Fruit fly (Drosophila melanogaster) whole organism, pupa: Measurements from ENCODE around the gene CG6126.
A peak's percentile ranks its signal among the peaks of the same experiment; 100 is the strongest.

Experiments used
- CG10348 ChIP-seq: fragments of 200-800 bp; sonication (Bioruptor generic); IDR thresholded peaks from 2 replicates; pipeline ENCODE4 v1.3.6; 2022; ENCODE audit warnings: missing biosample characterization, missing genetic modification characterization
- CG12605 ChIP-seq: fragments of 200-800 bp; sonication (Bioruptor generic); IDR thresholded peaks from 2 replicates; pipeline ENCODE4 v1.3.6; 2022; ENCODE audit warnings: missing biosample characterization, missing genetic modification characterization
- CG13204 ChIP-seq: fragments of 200-800 bp; sonication (Bioruptor generic); optimal IDR thresholded peaks from 2 replicates; lab custom pipeline; 2018; ENCODE audit warnings: missing biosample characterization, mild to moderate bottlenecking, missing genetic modification characterization, moderate library complexity
- CG14655 ChIP-seq: fragments of 200-800 bp; sonication (Bioruptor generic); optimal IDR thresholded peaks from 3 replicates; lab custom pipeline; 2017; ENCODE audit warnings: mild to moderate bottlenecking, missing biosample characterization, missing genetic modification reagents, missing genetic modification characterization
- CG15710 ChIP-seq: fragments of 200-800 bp; sonication (Bioruptor generic); optimal IDR thresholded peaks from 2 replicates; lab custom pipeline; 2018; ENCODE audit warnings: missing biosample characterization, mild to moderate bottlenecking, missing genetic modification characterization, moderate library complexity
- CG17806 ChIP-seq: fragments of 200-800 bp; sonication (Bioruptor generic); optimal IDR thresholded peaks from 2 replicates; lab custom pipeline; 2018; ENCODE audit warnings: missing biosample characterization, mild to moderate bottlenecking, missing genetic modification characterization, moderate library complexity
- CG32121 ChIP-seq: fragments of 200-800 bp; sonication (Bioruptor generic); IDR thresholded peaks from 2 replicates; pipeline ENCODE4 v1.3.6; 2022; ENCODE audit warnings: missing biosample characterization, missing genetic modification characterization
- CG34367 ChIP-seq: fragments of 200-800 bp; sonication (Bioruptor generic); optimal IDR thresholded peaks from 2 replicates; lab custom pipeline; 2018; ENCODE audit warnings: missing biosample characterization, mild to moderate bottlenecking, missing genetic modification characterization
- CG4496 ChIP-seq: fragments of 200-800 bp; sonication (Bioruptor generic); IDR thresholded peaks from 3 replicates; pipeline ENCODE4 v1.3.6; 2022; ENCODE audit warnings: missing biosample characterization, missing genetic modification characterization
- CG8159 ChIP-seq: fragments of 200-800 bp; sonication (Bioruptor generic); optimal IDR thresholded peaks from 3 replicates; lab custom pipeline; 2018; ENCODE audit warnings: missing biosample characterization, mild to moderate bottlenecking, missing genetic modification characterization, moderate library complexity
- CG8301 ChIP-seq: fragments of 200-800 bp; sonication (Bioruptor generic); optimal IDR thresholded peaks from 2 replicates; lab custom pipeline; 2018; ENCODE audit warnings: missing biosample characterization, mild to moderate bottlenecking, missing genetic modification characterization
- CG9948 ChIP-seq: fragments of 200-800 bp; sonication (Bioruptor generic); optimal IDR thresholded peaks from 2 replicates; lab custom pipeline; 2018; ENCODE audit warnings: missing biosample characterization, mild to moderate bottlenecking, missing genetic modification characterization, moderate library complexity
- D1 ChIP-seq: fragments of 200-800 bp; sonication (Bioruptor generic); optimal IDR thresholded peaks from 2 replicates; lab custom pipeline; 2018; ENCODE audit warnings: missing biosample characterization, mild to moderate bottlenecking, missing genetic modification characterization, moderate library complexity
- EcR ChIP-seq: fragments of 200-800 bp; sonication (Bioruptor generic); optimal IDR thresholded peaks from 3 replicates; lab custom pipeline; 2019; ENCODE audit warnings: missing biosample characterization, missing genetic modification characterization, mild to moderate bottlenecking, moderate library complexity, missing genetic modification reagents
- Ets98B ChIP-seq: fragments of 200-800 bp; sonication (Bioruptor generic); IDR thresholded peaks from 2 replicates; pipeline ENCODE4 v1.3.6; 2022; ENCODE audit warnings: missing biosample characterization, missing genetic modification characterization
- Pif1A ChIP-seq: fragments of 200-800 bp; sonication (Bioruptor generic); optimal IDR thresholded peaks from 3 replicates; lab custom pipeline; 2016; ENCODE audit warnings: missing biosample characterization, missing genetic modification characterization
- Pif1B ChIP-seq: fragments of 200-800 bp; sonication (Bioruptor generic); optimal IDR thresholded peaks from 3 replicates; lab custom pipeline; 2016; ENCODE audit warnings: missing biosample characterization, missing genetic modification characterization
- Snoo ChIP-seq: fragments of 200-800 bp; sonication (Bioruptor generic); optimal IDR thresholded peaks from 3 replicates; lab custom pipeline; 2017; ENCODE audit warnings: missing biosample characterization, mild to moderate bottlenecking, missing genetic modification characterization, inconsistent platforms
- fd96Ca ChIP-seq: fragments of 200-800 bp; sonication (Bioruptor generic); IDR thresholded peaks from 3 replicates; pipeline ENCODE4 v1.3.6; 2022; ENCODE audit warnings: missing biosample characterization, missing genetic modification characterization
- gl ChIP-seq: fragments of 200-800 bp; sonication (Bioruptor generic); optimal IDR thresholded peaks from 2 replicates; lab custom pipeline; 2018; ENCODE audit warnings: missing biosample characterization, mild to moderate bottlenecking, missing genetic modification characterization
- rn ChIP-seq: fragments of 200-800 bp; sonication (Bioruptor generic); IDR thresholded peaks from 2 replicates; pipeline ENCODE4 v1.3.6; 2022; ENCODE audit warnings: missing biosample characterization, missing genetic modification characterization

Gene CG6126

DNA sequence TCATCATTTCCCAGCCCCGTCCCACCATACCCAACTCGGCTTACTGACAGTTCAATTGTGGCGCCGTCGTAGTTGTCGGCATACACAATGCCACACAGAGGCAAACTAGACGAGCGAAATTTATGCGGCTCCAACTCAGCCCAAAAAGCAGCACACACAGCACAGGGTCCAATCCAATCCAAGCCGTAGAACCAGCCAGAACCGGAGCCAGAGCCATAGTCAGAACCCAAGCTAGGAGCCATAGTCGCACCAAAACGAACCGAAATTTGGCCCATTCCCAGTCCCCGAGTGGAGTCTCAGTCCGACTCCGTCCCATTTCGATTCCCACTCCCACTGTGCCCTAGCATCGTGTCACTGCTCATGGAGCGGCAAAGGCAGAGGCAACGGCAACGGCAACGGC lies 18.0 kb upstream of the CG6126 start:
- no peak for TF ChIP-seq CG8301 (tag; lab: Kevin White, UChicago)
- peak; percentile 35 for TF ChIP-seq CG13204 (GFP tag; lab: Kevin White, UChicago)

DNA sequence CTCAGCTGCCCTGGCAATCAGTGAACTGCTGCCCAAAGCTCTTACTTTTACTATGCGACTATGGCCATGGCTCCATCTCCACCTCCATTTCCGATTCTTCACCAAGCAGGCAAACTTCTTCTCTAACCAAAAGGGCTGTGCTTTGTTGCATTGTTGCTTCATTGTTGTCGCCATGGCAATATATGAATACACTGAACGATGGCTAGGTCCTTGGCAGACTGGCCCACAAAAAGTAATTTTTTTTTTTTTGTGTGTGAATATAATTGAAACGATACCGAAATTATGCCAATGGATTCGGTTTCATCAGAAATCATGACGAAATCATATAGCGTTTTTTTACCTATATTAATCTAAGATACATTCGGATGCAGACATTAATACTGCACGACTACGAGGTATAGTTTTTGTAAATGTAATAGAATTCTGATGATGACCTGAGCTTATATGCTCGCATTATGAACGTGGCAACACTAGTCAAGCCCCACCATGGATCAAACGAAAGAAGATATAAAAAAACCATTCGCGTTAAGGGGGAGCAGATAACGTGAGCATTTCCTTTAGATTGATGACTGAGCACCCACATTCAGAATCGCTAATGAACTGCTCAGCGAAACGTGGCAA lies 17.3 kb upstream of the CG6126 start:
- TF ChIP-seq CG14655 (GFP tag; lab: Kevin White, UChicago) (peak; percentile 24), CG10348 (GFP tag; lab: Robert Waterston, UW) (no peak)

DNA sequence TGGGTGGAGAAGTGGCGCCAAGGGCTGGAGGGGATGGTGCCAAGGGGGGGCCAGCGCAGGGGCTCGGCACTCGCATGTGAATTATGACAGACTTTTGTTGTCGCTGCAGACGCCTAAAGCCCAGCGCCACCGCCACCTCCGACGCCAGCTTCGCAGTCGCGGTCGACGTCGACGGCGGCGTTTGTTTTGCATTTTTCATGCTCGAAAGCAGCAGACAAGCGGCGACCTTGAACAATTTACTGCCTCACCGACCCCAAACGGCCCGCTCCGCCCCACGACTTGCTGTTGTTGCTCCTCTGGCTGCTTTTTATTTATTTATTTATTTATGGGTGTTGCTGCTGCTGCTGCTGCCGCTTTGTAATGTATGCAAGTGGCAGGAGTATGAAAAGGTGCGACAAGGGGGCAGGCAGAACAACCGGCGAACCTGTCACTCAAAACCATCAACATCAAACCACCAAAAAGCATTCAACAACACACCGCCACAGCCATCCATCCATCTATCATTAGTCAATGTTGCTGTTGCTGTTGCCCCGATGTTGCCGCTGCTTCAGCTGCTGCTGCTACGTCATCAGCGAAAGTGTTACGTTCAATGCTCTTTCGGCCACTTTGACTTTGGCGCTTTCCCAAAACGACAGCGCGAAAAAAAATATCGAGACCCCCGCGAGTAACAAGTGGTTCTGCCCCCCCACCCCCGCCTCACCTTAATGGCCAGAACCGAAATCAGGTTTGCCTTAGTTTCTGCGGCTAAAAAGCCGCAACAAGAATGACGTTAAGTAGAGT lies 15.6 kb upstream of the CG6126 start:
- TF ChIP-seq Ets98B (no peak), CG13204 (GFP tag; lab: Kevin White, UChicago) (peak; percentile 8), CG32121 (GFP tag; lab: Robert Waterston, UW) (no peak), CG17806 (tag; lab: Kevin White, UChicago) (no peak), EcR (GFP tag; lab: Kevin White, UChicago) (peak; percentile 46), gl (tag; lab: Kevin White, UChicago) (no peak)
- TF ChIP-seq, all 21 proteins: peak for 2

DNA sequence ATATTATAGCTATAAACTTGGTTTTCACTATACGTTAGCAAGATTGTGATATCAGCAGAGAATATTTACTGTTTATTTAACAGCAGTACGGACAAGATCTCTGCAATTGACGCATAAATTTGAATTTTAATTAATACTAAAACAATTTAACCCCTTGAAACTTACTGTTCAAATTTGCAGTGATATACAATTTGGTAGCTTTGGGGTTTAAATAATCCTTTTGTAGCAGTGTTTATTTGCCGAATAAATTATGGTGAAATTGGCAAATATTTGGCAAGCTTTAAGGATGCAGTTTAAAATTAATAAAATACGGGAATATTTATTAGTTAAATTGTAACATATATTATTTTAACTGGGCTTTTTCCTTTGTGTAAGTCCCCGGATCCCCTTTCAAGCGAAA lies 14.5 kb upstream of the CG6126 start:
- TF ChIP-seq CG15710 (tag; lab: Kevin White, UChicago), result peak; percentile 37
- TF ChIP-seq CG9948 (tag; lab: Kevin White, UChicago), result peak; percentile 32
- peak; percentile 36 for TF ChIP-seq CG14655 (GFP tag; lab: Kevin White, UChicago)
- TF ChIP-seq CG17806 (tag; lab: Kevin White, UChicago), result peak; percentile 18
- peak; percentile 43 for TF ChIP-seq CG8159 (tag; lab: Kevin White, UChicago)
- TF ChIP-seq Pif1B (GFP tag; lab: Kevin White, UChicago), result peak; percentile 36
- peak; percentile 4 for TF ChIP-seq CG8301 (tag; lab: Kevin White, UChicago)
- TF ChIP-seq Pif1A, result no peak
- no peak for TF ChIP-seq rn (GFP tag; lab: Robert Waterston, UW)

DNA sequence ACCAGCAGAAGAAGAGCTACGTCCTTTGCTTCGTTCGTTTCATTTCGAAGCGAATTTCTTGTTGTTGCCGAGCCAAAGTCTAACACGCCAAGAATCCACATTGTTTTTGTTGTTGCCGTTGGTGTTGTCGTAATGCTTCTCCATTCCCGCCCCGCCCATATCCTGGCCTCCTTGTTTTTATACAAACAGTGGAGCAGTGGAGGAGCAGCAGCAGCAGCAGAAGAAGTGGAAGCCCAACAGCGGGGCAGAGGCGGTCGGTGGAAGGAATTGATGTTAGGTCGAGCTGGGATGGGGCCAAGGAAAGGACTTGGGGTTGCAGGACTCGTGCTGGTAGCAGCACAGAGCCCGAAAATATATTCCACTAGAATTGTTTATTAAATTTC lies 12.4 kb upstream of the CG6126 start:
- TF ChIP-seq CG34367 (tag; lab: Kevin White, UChicago) (no peak), CG13204 (GFP tag; lab: Kevin White, UChicago) (peak; percentile 61)

DNA sequence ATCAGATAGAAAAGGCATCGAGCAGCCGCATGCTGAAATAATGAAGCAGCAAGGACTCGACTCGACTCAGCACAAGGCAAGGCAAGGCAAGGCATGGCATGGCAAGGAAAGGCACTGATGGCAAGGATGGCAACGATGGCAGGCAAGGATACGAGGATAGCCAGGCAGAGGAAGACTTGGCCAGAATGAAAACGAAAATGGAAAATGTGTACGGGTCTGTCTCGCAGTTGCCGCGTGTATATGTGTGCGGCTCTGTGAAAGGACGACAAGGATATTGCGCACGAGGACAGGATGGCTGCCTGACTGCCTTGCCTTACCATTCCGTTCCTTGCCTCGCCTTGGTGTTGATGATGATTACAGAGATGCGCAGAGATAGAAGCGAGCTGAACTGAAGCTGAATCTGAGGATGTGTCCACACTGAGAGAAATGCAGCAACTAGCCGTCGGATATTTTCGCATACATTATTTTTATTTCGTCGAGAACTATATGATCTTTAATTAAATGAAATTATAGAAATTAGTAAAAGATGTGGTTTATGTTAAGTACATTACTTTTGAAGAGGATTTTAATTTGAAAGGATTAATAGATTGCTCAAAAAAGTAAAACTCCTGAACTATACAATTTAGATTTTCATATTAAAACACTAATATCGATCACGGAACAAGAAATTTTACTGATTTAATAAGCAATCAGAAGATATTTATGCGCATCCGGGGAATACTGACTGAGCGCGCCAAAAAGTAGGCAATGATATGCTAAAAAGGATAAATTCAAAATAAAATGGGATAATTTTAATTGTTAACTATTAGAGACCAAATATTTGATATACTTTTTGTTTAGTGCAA lies 11.8 kb upstream of the CG6126 start:
- TF ChIP-seq CG15710 (tag; lab: Kevin White, UChicago) (peak; percentile 39), CG12605 (GFP tag; lab: Robert Waterston, UW) (no peak), CG8159 (tag; lab: Kevin White, UChicago) (peak; percentile 59), CG9948 (tag; lab: Kevin White, UChicago) (peak; percentile 34), CG17806 (tag; lab: Kevin White, UChicago) (peak; percentile 17), gl (tag; lab: Kevin White, UChicago) (no peak), CG10348 (GFP tag; lab: Robert Waterston, UW) (no peak), Snoo (tag; lab: Kevin White, UChicago) (peak; percentile 1), Pif1A (peak; percentile 18), CG14655 (GFP tag; lab: Kevin White, UChicago) (peak; percentile 47)

DNA sequence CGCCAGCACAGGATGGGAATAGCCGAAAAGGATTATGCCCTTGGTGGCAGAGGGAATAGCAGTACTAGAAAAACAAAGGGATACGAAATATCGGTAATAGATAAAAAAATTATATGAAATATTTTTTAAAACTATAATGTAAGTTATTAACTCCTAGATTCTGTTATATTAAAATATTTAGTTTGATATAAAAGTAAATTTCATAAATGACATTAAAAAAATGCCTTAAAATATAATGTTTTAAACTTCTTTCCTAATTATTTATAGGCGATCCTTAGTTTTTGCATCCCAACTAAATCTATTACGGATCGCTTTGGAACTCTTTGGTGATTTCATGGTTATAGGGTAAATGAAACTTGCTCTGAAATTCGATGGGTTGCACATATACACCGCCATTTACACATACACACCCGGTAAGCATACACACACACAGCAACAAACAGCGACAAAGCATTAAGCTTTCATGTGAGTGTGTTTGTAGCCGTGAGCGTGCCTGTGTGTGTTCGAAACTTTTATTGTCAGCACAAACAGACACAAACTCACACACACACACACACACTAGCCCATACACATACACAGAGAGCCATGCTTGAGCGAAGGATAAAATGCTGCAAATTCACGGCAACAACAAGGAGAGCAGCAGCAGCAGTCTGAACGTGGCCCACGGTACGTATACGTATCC lies 11.1 kb upstream of the CG6126 start:
- TF ChIP-seq CG10348 (GFP tag; lab: Robert Waterston, UW) (no peak), CG4496 (GFP tag; lab: Robert Waterston, UW) (0 out of 3 replicates have a peak, but pooled peaks have one; percentile 27), CG32121 (GFP tag; lab: Robert Waterston, UW) (no peak), Snoo (tag; lab: Kevin White, UChicago) (no peak), Pif1A (no peak), EcR (GFP tag; lab: Kevin White, UChicago) (no peak), CG17806 (tag; lab: Kevin White, UChicago) (peak; percentile 4), gl (tag; lab: Kevin White, UChicago) (no peak), CG12605 (GFP tag; lab: Robert Waterston, UW) (no peak), Pif1B (GFP tag; lab: Kevin White, UChicago) (no peak), CG34367 (tag; lab: Kevin White, UChicago) (no peak), CG14655 (GFP tag; lab: Kevin White, UChicago) (peak; percentile 9), CG8301 (tag; lab: Kevin White, UChicago) (no peak), Ets98B (no peak), D1 (tag; lab: Kevin White, UChicago) (no peak), fd96Ca (GFP tag; lab: Robert Waterston, UW) (no peak), rn (GFP tag; lab: Robert Waterston, UW) (no peak), CG13204 (GFP tag; lab: Kevin White, UChicago) (no peak), CG8159 (tag; lab: Kevin White, UChicago) (peak; percentile 51), CG9948 (tag; lab: Kevin White, UChicago) (no peak), CG15710 (tag; lab: Kevin White, UChicago) (peak; percentile 16)
- TF ChIP-seq, all 21 proteins: peak for 5
